Worm (Caenorhabditis elegans): ENCODE measurements around the gene Y43F8B.1.

- TF ChIP-seq snpc-4 (tag; optimal IDR thresholded peaks at IDR 0.05): no peak
- no peak for TF ChIP-seq ceh-39 (tag; optimal IDR thresholded peaks at IDR 0.05)
- no peak for TF ChIP-seq unc-62 (GFP tag; optimal IDR thresholded peaks at IDR 0.05)
- no peak for TF ChIP-seq nhr-2 (tag; optimal IDR thresholded peaks at IDR 0.05)
- TF ChIP-seq elt-3 (tag; optimal IDR thresholded peaks at IDR 0.05): no peak
- no peak for TF ChIP-seq mls-2 (tag; optimal IDR thresholded peaks at IDR 0.05)
- TF ChIP-seq zip-8 (tag; optimal IDR thresholded peaks at IDR 0.05): no peak
- no peak for TF ChIP-seq ztf-11 (tag; optimal IDR thresholded peaks at IDR 0.05)
- no peak for TF ChIP-seq mab-5 (tag; optimal IDR thresholded peaks at IDR 0.05)
- no peak for TF ChIP-seq nhr-12 (tag; optimal IDR thresholded peaks at IDR 0.05)
These were observed 673 bp upstream of the Y43F8B.1 start for ce11 chrV:19546673-19547072.

All from whole organism, mixed stage, embryonic.